Worm (Caenorhabditis elegans): ENCODE results near the gene srt-11.

DNA sequence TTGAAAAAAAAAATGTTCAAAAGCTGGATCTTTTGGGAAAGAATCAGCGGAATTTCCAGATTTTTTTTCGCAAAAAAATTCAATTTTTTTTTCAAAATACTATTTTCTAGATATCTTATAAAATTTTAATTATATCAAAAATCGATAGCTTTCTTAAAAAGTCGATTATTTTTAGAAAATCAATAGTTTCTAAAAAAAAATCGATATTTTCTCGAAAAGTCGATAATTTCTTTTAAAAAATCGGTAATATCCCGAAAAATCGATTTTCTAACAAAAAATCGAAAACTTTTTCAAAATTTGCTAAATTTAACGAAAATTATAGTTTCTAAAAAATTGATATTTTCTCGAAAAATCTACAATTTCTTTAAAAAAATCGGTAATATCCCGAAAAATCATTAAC is 37.0 kb upstream of the srt-11 start:
- TF ChIP-seq fkh-6 (tag; optimal IDR thresholded peaks at IDR 0.05) (no peak), ttx-3 (tag; optimal IDR thresholded peaks at IDR 0.05) (no peak), hlh-13 (GFP tag; optimal IDR thresholded peaks at IDR 0.05) (no peak), unc-3 (GFP tag; conservative IDR thresholded peaks at IDR 0.05) (no peak), unc-3 (tag; optimal IDR thresholded peaks at IDR 0.05) (no peak), tbx-2 (tag; optimal IDR thresholded peaks at IDR 0.05) (no peak), npax-4 (tag; optimal IDR thresholded peaks at IDR 0.05) (no peak)

Data from whole organism, late embryonic.